Fruit fly (Drosophila melanogaster) whole organism, adult: ENCODE data around the gene sif.

Source experiments
- Clk ChIP-seq: fragments of 200-800 bp; sonication (Bioruptor generic); optimal IDR thresholded peaks from 2 replicates; lab custom pipeline; 2017; ENCODE audit warnings: missing biosample characterization, missing genetic modification characterization
- Mnt ChIP-seq: fragments of 200-800 bp; sonication (Bioruptor generic); optimal IDR thresholded peaks from 2 replicates; lab custom pipeline; 2016; ENCODE audit warnings: missing biosample characterization, mild to moderate bottlenecking, missing genetic modification characterization
- pad ChIP-seq: fragments of 200-800 bp; sonication (Bioruptor generic); optimal IDR thresholded peaks from 3 replicates; lab custom pipeline; 2017; ENCODE audit warnings: missing biosample characterization, missing genetic modification characterization, mild to moderate bottlenecking, moderate library complexity, missing genetic modification reagents

- no peak for TF ChIP-seq Clk
- no peak for TF ChIP-seq Mnt (GFP tag; lab: Kevin White, UChicago)
- no peak for TF ChIP-seq pad
These were observed 55.3 kb downstream of the sif start, which contains the start of gene CG44521 for dm6 chr3L:5713031-5713430.
